Worm (Caenorhabditis elegans): ENCODE data around the gene Y57A10A.27.
"Not testable (repeated sequence)": the region's sequence is repeated elsewhere in the genome, so short reads cannot be mapped to it uniquely, and the experiment has no call there.

Gene Y57A10A.27

ce11 chrII:12274944-12275343, at the start of gene Y57A10A.27:
TSS of gene Y57A10A.27 (minus strand) at chrII:12275044.
- TF ChIP-seq lin-14 (GFP tag; optimal IDR thresholded peaks at IDR 0.05) (no peak), swsn-7 (tag; optimal IDR thresholded peaks at IDR 0.05) (no peak), fkh-4 (tag; optimal IDR thresholded peaks at IDR 0.05; ENCODE audit: borderline replicate concordance) (no peak), nhr-20 (tag; optimal IDR thresholded peaks at IDR 0.05) (no peak), ceh-88 (GFP tag; IDR thresholded peaks at IDR 0.05) (no peak), ceh-82 (tag; optimal IDR thresholded peaks at IDR 0.05) (no peak)

ce11 chrII:12324159-12324558, 49.3 kb upstream of the Y57A10A.27 start, which contains the start of gene sre-56:
TSS of gene sre-56 (plus strand) at chrII:12324459.
- TF ChIP-seq pax-3 (tag; optimal IDR thresholded peaks at IDR 0.05) (no peak), nhr-19 (GFP tag; conservative IDR thresholded peaks at IDR 0.05) (no peak), C04F5.9 (tag; optimal IDR thresholded peaks at IDR 0.05) (no peak), nhr-90 (tag; optimal IDR thresholded peaks at IDR 0.05; ENCODE audit: poor library complexity) (no peak), efl-3 (GFP tag; optimal IDR thresholded peaks at IDR 0.05) (no peak)

DNA sequence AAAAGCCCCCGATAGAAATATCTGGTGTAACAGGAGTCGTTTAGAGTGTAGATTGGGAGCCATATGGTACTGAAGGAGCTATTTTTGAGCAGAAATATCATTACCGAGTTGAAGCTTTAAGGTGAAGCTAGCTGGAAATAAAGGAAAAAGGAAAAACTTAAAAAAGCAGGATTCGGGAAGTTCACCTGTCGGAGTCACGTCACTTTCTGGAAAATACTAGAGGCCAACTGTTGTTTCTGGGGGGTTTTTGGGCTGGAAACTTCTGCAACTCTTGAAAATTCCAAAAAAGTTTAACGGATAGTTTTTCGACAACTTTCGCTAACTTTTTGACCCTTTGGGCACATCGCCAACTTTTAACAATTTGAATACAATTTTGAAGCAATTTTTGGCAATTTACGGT, 48.5 kb upstream of the Y57A10A.27 start, which contains the start of gene sre-53:
Gene sre-53, minus strand, starts transcription at position 101 of the 400 bp plus-strand sequence.
- TF ChIP-seq zip-4 (GFP tag; optimal IDR thresholded peaks at IDR 0.05) (no peak), nhr-28 (tag; optimal IDR thresholded peaks at IDR 0.05) (no peak), ztf-11 (tag; optimal IDR thresholded peaks at IDR 0.05) (no peak), irx-1 (tag; optimal IDR thresholded peaks at IDR 0.05) (no peak), skn-1 (tag; optimal IDR thresholded peaks at IDR 0.05) (no peak), alr-1 (tag; optimal IDR thresholded peaks at IDR 0.05; ENCODE audit: borderline replicate concordance) (no peak)

DNA sequence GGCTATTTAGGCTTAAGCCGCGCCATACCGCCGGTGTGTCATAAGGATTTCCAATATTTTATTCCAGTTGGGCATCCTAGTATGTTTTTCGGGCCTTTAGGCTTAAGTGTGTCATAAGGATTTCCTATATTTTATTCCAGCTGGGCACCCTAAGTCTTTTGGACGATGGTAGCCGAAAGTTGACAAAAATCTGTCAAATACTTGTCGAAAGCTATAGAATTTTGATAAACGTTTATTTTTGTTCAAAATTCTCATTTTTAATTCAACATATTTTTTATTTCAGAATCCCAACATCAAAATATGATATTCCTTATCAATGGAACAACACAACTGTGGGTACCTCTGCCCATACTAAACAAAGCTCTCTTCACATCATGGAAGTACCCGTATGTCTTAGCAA, 43.7 kb upstream of the Y57A10A.27 start, which contains the start of gene sre-49:
Gene sre-49, plus strand, starts transcription at position 301 of the 400 bp plus-strand sequence.
- TF ChIP-seq lin-14 (GFP tag; optimal IDR thresholded peaks at IDR 0.05); ceh-90 (tag; optimal IDR thresholded peaks at IDR 0.05); skn-1 (tag; optimal IDR thresholded peaks at IDR 0.05): not testable (repeated sequence)

ce11 chrII:12311560-12311959, 36.7 kb upstream of the Y57A10A.27 start, which contains the start of gene sre-51:
TSS of gene sre-51 (plus strand) at chrII:12311860.
- no peak for TF ChIP-seq hlh-4 (tag; optimal IDR thresholded peaks at IDR 0.05)
- TF ChIP-seq fkh-4 (tag; optimal IDR thresholded peaks at IDR 0.05; ENCODE audit: borderline replicate concordance) = no peak
- no peak for TF ChIP-seq ceh-90 (tag; optimal IDR thresholded peaks at IDR 0.05)
- TF ChIP-seq nhr-77 (tag; optimal IDR thresholded peaks at IDR 0.05) = no peak
- TF ChIP-seq sptf-1 (tag; optimal IDR thresholded peaks at IDR 0.05) = no peak
- TF ChIP-seq ztf-11 (tag; optimal IDR thresholded peaks at IDR 0.05) = no peak
- no peak for TF ChIP-seq snpc-4 (tag; optimal IDR thresholded peaks at IDR 0.05)
- no peak for TF ChIP-seq elt-3 (tag; optimal IDR thresholded peaks at IDR 0.05)
- TF ChIP-seq unc-86 (tag; optimal IDR thresholded peaks at IDR 0.05) = no peak
- no peak for TF ChIP-seq lsy-2 (tag; optimal IDR thresholded peaks at IDR 0.05)
- no peak for TF ChIP-seq nhr-85 (tag)
- TF ChIP-seq zag-1 (tag; optimal IDR thresholded peaks at IDR 0.05) = no peak
- no peak for TF ChIP-seq lin-15B (tag; optimal IDR thresholded peaks at IDR 0.05)
- no peak for TF ChIP-seq mep-1 (tag; optimal IDR thresholded peaks at IDR 0.05)
- TF ChIP-seq fos-1 (tag; optimal IDR thresholded peaks at IDR 0.05) = no peak
- no peak for TF ChIP-seq mef-2 (tag; optimal IDR thresholded peaks at IDR 0.05)
- TF ChIP-seq ceh-88 (GFP tag; IDR thresholded peaks at IDR 0.05) = no peak
- no peak for TF ChIP-seq sox-4 (tag; optimal IDR thresholded peaks at IDR 0.05)

ce11 chrII:12309614-12310013, 34.8 kb upstream of the Y57A10A.27 start, which contains the start of gene C50E10.2:
TSS of gene C50E10.2 (minus strand) at chrII:12309714.
- TF ChIP-seq alr-1 (tag; optimal IDR thresholded peaks at IDR 0.05; ENCODE audit: borderline replicate concordance) (no peak), ceh-82 (tag; optimal IDR thresholded peaks at IDR 0.05) (no peak), mef-2 (tag; optimal IDR thresholded peaks at IDR 0.05) (no peak), pag-3 (tag; optimal IDR thresholded peaks at IDR 0.05; ENCODE audit: borderline replicate concordance, insufficient read depth) (no peak), ceh-8 (GFP tag; optimal IDR thresholded peaks at IDR 0.05) (no peak), unc-86 (tag; optimal IDR thresholded peaks at IDR 0.05) (no peak), lin-35 (GFP tag; optimal IDR thresholded peaks at IDR 0.05) (no peak), efl-3 (GFP tag; optimal IDR thresholded peaks at IDR 0.05) (no peak), C04F5.9 (tag; optimal IDR thresholded peaks at IDR 0.05) (no peak), jun-1 (tag; optimal IDR thresholded peaks at IDR 0.05) (no peak), tbx-2 (tag; optimal IDR thresholded peaks at IDR 0.05) (no peak), nhr-19 (GFP tag; conservative IDR thresholded peaks at IDR 0.05) (no peak), ces-1 (GFP tag; optimal IDR thresholded peaks at IDR 0.05) (no peak)
